Worm (Caenorhabditis elegans): ENCODE results near the gene trx-1.

trx-1 gene

DNA sequence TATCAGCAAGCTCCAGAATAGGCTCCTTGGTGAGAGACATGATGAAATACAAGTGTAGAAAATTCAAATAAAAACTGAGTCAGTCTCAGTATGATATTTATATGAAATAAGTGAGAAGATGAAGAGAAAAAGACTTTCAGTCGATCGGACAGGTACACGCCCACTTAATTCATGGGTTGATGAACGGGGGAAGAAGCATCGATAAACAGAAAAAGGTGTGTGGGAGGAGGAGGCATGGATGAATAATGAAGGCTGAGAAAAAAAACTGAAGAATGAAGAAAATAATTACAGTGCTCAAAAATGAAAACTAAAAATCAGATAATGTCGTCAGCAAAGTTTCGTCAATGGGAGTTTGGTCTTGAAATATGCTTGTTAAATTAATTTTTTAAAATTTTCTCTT, at the start of gene trx-1:
Gene trx-1 (minus strand): TSS at position 101 of the 400 bp plus-strand sequence.
- TF ChIP-seq nhr-237 (tag; optimal IDR thresholded peaks at IDR 0.05) (no peak), alr-1 (tag; optimal IDR thresholded peaks at IDR 0.05; ENCODE audit: borderline replicate concordance) (no peak), aly-2 (tag; optimal IDR thresholded peaks at IDR 0.05) (no peak), nhr-47 (tag; optimal IDR thresholded peaks at IDR 0.05) (no peak)

ce11 chrII:7803174-7803573, 49.8 kb upstream of the trx-1 start:
- TF ChIP-seq ets-5 (GFP tag; IDR thresholded peaks at IDR 0.05) (no peak), blmp-1 (tag; optimal IDR thresholded peaks at IDR 0.05) (peak; percentile 49), tlp-1 (tag; optimal IDR thresholded peaks at IDR 0.05) (peak; percentile 1), nhr-85 (tag) (peak; percentile 49), ztf-4 (tag; optimal IDR thresholded peaks at IDR 0.05) (no peak), hlh-4 (tag; optimal IDR thresholded peaks at IDR 0.05) (no peak), lin-14 (GFP tag; optimal IDR thresholded peaks at IDR 0.05) (peak; percentile 18), mep-1 (tag; optimal IDR thresholded peaks at IDR 0.05) (no peak), lir-3 (tag; optimal IDR thresholded peaks at IDR 0.05; ENCODE audit: poor library complexity) (no peak)

ce11 chrII:7801899-7802298, 48.5 kb upstream of the trx-1 start:
- TF ChIP-seq nhr-71 (tag; optimal IDR thresholded peaks at IDR 0.05), result no peak
- TF ChIP-seq isw-1 (GFP tag; IDR thresholded peaks at IDR 0.05), result no peak
- TF ChIP-seq snu-23 (GFP tag; optimal IDR thresholded peaks at IDR 0.05), result no peak
- TF ChIP-seq ztf-4 (tag; optimal IDR thresholded peaks at IDR 0.05), result no peak
- TF ChIP-seq fkh-10 (GFP tag; optimal IDR thresholded peaks at IDR 0.05), result no peak
- TF ChIP-seq zip-4 (GFP tag; optimal IDR thresholded peaks at IDR 0.05), result no peak
- TF ChIP-seq unc-98 (GFP tag; IDR thresholded peaks at IDR 0.05), result no peak
- TF ChIP-seq zag-1 (tag; optimal IDR thresholded peaks at IDR 0.05), result no peak
- no peak for TF ChIP-seq nhr-77 (tag; optimal IDR thresholded peaks at IDR 0.05)
- no peak for TF ChIP-seq fkh-4 (tag; optimal IDR thresholded peaks at IDR 0.05; ENCODE audit: borderline replicate concordance)
- no peak for TF ChIP-seq Y116A8C.19 (tag; optimal IDR thresholded peaks at IDR 0.05; ENCODE audit: borderline replicate concordance)
- no peak for TF ChIP-seq tbx-2 (tag; optimal IDR thresholded peaks at IDR 0.05)
- TF ChIP-seq blmp-1 (tag; optimal IDR thresholded peaks at IDR 0.05), result peak; percentile 38
- TF ChIP-seq tlp-1 (tag; optimal IDR thresholded peaks at IDR 0.05), result peak; percentile 20
- TF ChIP-seq ztf-11 (tag; optimal IDR thresholded peaks at IDR 0.05), result no peak
- TF ChIP-seq hpl-2 (GFP tag; optimal IDR thresholded peaks at IDR 0.05), result no peak
- no peak for TF ChIP-seq nhr-90 (tag; optimal IDR thresholded peaks at IDR 0.05; ENCODE audit: poor library complexity)
- TF ChIP-seq nhr-20 (tag; optimal IDR thresholded peaks at IDR 0.05), result no peak
- no peak for TF ChIP-seq nhr-76 (tag; optimal IDR thresholded peaks at IDR 0.05)
- no peak for TF ChIP-seq unc-30 (tag; optimal IDR thresholded peaks at IDR 0.05)
- TF ChIP-seq pqm-1 (tag; optimal IDR thresholded peaks at IDR 0.05), result no peak
- TF ChIP-seq unc-130 (tag; optimal IDR thresholded peaks at IDR 0.05), result no peak
- no peak for TF ChIP-seq pag-3 (tag; optimal IDR thresholded peaks at IDR 0.05; ENCODE audit: borderline replicate concordance, insufficient read depth)
- no peak for TF ChIP-seq unc-62 (GFP tag; optimal IDR thresholded peaks at IDR 0.05)
- no peak for TF ChIP-seq lin-35 (GFP tag; optimal IDR thresholded peaks at IDR 0.05)
- no peak for TF ChIP-seq ceh-8 (GFP tag; optimal IDR thresholded peaks at IDR 0.05)
- no peak for TF ChIP-seq nhr-84 (tag; optimal IDR thresholded peaks at IDR 0.05)
- no peak for TF ChIP-seq ces-1 (GFP tag; optimal IDR thresholded peaks at IDR 0.05)
- TF ChIP-seq efl-3 (GFP tag; optimal IDR thresholded peaks at IDR 0.05), result peak; percentile 6
- no peak for TF ChIP-seq unc-86 (tag; optimal IDR thresholded peaks at IDR 0.05)
- no peak for TF ChIP-seq egl-27 (tag; optimal IDR thresholded peaks at IDR 0.05)
- TF ChIP-seq skn-1 (tag; optimal IDR thresholded peaks at IDR 0.05), result no peak
- no peak for TF ChIP-seq fos-1 (tag; optimal IDR thresholded peaks at IDR 0.05)
- no peak for TF ChIP-seq sup-37 (GFP tag; optimal IDR thresholded peaks at IDR 0.05)
- peak; percentile 92 for TF ChIP-seq nhr-85 (tag)
- TF ChIP-seq lin-14 (GFP tag; optimal IDR thresholded peaks at IDR 0.05), result peak; percentile 56
- no peak for TF ChIP-seq ceh-82 (tag; optimal IDR thresholded peaks at IDR 0.05)
- peak; percentile 42 for TF ChIP-seq rnt-1 (tag; optimal IDR thresholded peaks at IDR 0.05)
- TF ChIP-seq pax-3 (tag; optimal IDR thresholded peaks at IDR 0.05), result no peak
- TF ChIP-seq hlh-17 (GFP tag; optimal IDR thresholded peaks at IDR 0.05; ENCODE audit: borderline replicate concordance), result no peak
- TF ChIP-seq mab-9 (GFP tag; IDR thresholded peaks at IDR 0.05), result no peak
- no peak for TF ChIP-seq nhr-237 (tag; optimal IDR thresholded peaks at IDR 0.05)
